Worm (Caenorhabditis elegans) whole organism, L1 larva: ENCODE results near the gene dmsr-13.

Experiments
- C04F5.9 ChIP-seq: sonication (generic microtip); optimal IDR thresholded peaks from 2 replicates; lab custom pipeline; 2016; ENCODE audit warnings: missing genetic modification characterization, missing compliant biosample characterization
- C16A3.4 ChIP-seq: fragments of 150-350 bp; optimal IDR thresholded peaks from 2 replicates; lab custom pipeline; 2014; ENCODE audit warnings: missing biosample characterization, missing genetic modification characterization
- aha-1 ChIP-seq: fragments of 150-350 bp; optimal IDR thresholded peaks from 2 replicates; lab custom pipeline; 2014; ENCODE audit warnings: missing biosample characterization, missing genetic modification characterization
- dsc-1 ChIP-seq: sonication (generic microtip); optimal IDR thresholded peaks from 2 replicates; lab custom pipeline; 2016; ENCODE audit warnings: mild to moderate bottlenecking, missing genetic modification characterization, missing compliant biosample characterization
- efl-1 ChIP-seq, 4 experiments: fragments of 150-350 bp; optimal IDR thresholded peaks in 3 of 4; peaks in 1 of 4; 1 replicate in 1 of 4; 2 replicates in 3 of 4; lab custom pipeline; 2014; ENCODE audit warnings: missing biosample characterization in 2 of 4, missing genetic modification characterization in 2 of 4, missing genetic modification reagents in 2 of 4
- egl-13 ChIP-seq: sonication (generic microtip); optimal IDR thresholded peaks from 2 replicates; lab custom pipeline; 2016; ENCODE audit warnings: missing genotype, missing genetic modification reagents, missing genetic modification characterization, missing compliant biosample characterization
- elt-2 ChIP-seq: sonication (generic microtip); optimal IDR thresholded peaks from 2 replicates; lab custom pipeline; 2016; ENCODE audit warnings: missing genetic modification characterization, mild to moderate bottlenecking, inconsistent platforms, missing compliant biosample characterization, missing genetic modification reagents
- fkh-4 ChIP-seq: sonication (generic microtip); optimal IDR thresholded peaks from 2 replicates; lab custom pipeline; 2016; ENCODE audit warnings: missing compliant biosample characterization, missing genetic modification characterization, borderline replicate concordance
- fos-1 ChIP-seq: fragments of 150-350 bp; optimal IDR thresholded peaks from 2 replicates; lab custom pipeline; 2014; ENCODE audit warnings: missing biosample characterization, missing genetic modification characterization
- lin-14 ChIP-seq: fragments of 200-800 bp; sonication (Bioruptor generic); optimal IDR thresholded peaks from 2 replicates; lab custom pipeline; 2018; ENCODE audit warnings: mild to moderate bottlenecking, missing genetic modification characterization, moderate library complexity, missing compliant biosample characterization
- lsy-2 ChIP-seq, 2 experiments: fragments of 150-350 bp; optimal IDR thresholded peaks; 2 replicates each; lab custom pipeline; 2014; ENCODE audit warnings: missing biosample characterization in 2 of 2, missing genetic modification characterization in 2 of 2
- mep-1 ChIP-seq: fragments of 150-350 bp; optimal IDR thresholded peaks from 2 replicates; lab custom pipeline; 2014; ENCODE audit warnings: missing biosample characterization, missing genetic modification characterization
- nhr-19 ChIP-seq: fragments of 200-800 bp; sonication (Bioruptor generic); conservative IDR thresholded peaks from 2 replicates; pipeline ENCODE4 v1.3.6; 2022; ENCODE audit warnings: missing genetic modification characterization, missing compliant biosample characterization
- nhr-20 ChIP-seq: sonication (generic microtip); optimal IDR thresholded peaks from 2 replicates; lab custom pipeline; 2016; ENCODE audit warnings: mild to moderate bottlenecking, missing genetic modification characterization, missing compliant biosample characterization
- nhr-71 ChIP-seq: sonication (generic microtip); optimal IDR thresholded peaks from 2 replicates; lab custom pipeline; 2016; ENCODE audit warnings: mild to moderate bottlenecking, missing genetic modification characterization, moderate library complexity, missing compliant biosample characterization
- nhr-77 ChIP-seq: fragments of 150-350 bp; optimal IDR thresholded peaks from 2 replicates; lab custom pipeline; 2014; ENCODE audit warnings: missing biosample characterization, missing genetic modification characterization
- nhr-84 ChIP-seq: sonication (generic microtip); optimal IDR thresholded peaks from 2 replicates; lab custom pipeline; 2017; ENCODE audit warnings: missing biosample characterization, missing genetic modification characterization
- nhr-85 ChIP-seq: sonication (generic microtip); peaks from one replicate; lab custom pipeline; 2016; ENCODE audit warnings: missing genetic modification characterization, inconsistent platforms, missing compliant biosample characterization
- nhr-90 ChIP-seq: sonication (generic microtip); optimal IDR thresholded peaks from 2 replicates; lab custom pipeline; 2016; ENCODE audit warnings: mild to moderate bottlenecking, missing genetic modification characterization, missing compliant biosample characterization; ENCODE audit not compliant: poor library complexity
- pag-3 ChIP-seq: sonication (generic microtip); optimal IDR thresholded peaks from 2 replicates; lab custom pipeline; 2017; ENCODE audit warnings: missing genetic modification characterization, mild to moderate bottlenecking, missing compliant biosample characterization, antibody characterized with exemption, borderline replicate concordance; ENCODE audit not compliant: insufficient read depth
- pqm-1 ChIP-seq: sonication (generic microtip); optimal IDR thresholded peaks from 3 replicates; lab custom pipeline; 2017; ENCODE audit warnings: missing biosample characterization, missing genetic modification characterization
- rnt-1 ChIP-seq: sonication (generic microtip); optimal IDR thresholded peaks from 2 replicates; lab custom pipeline; 2016; ENCODE audit warnings: mild to moderate bottlenecking, missing genetic modification characterization, moderate library complexity, missing compliant biosample characterization
- snpc-4 ChIP-seq: fragments of 150-350 bp; optimal IDR thresholded peaks from 2 replicates; lab custom pipeline; 2014; ENCODE audit warnings: missing biosample characterization, missing genetic modification characterization
- snu-23 ChIP-seq: sonication (generic microtip); optimal IDR thresholded peaks from 2 replicates; lab custom pipeline; 2016; ENCODE audit warnings: missing genetic modification characterization, missing compliant biosample characterization
- sup-37 ChIP-seq: fragments of 200-800 bp; sonication (Bioruptor generic); optimal IDR thresholded peaks from 2 replicates; lab custom pipeline; 2018; ENCODE audit warnings: mild to moderate bottlenecking, missing genetic modification characterization, missing compliant biosample characterization
- swsn-7 ChIP-seq: sonication (generic microtip); optimal IDR thresholded peaks from 2 replicates; lab custom pipeline; 2016; ENCODE audit warnings: missing genetic modification characterization, missing compliant biosample characterization
- unc-130 ChIP-seq: fragments of 150-350 bp; optimal IDR thresholded peaks from 2 replicates; lab custom pipeline; 2017; ENCODE audit warnings: missing biosample characterization, missing genetic modification characterization, inconsistent platforms

Gene dmsr-13

DNA sequence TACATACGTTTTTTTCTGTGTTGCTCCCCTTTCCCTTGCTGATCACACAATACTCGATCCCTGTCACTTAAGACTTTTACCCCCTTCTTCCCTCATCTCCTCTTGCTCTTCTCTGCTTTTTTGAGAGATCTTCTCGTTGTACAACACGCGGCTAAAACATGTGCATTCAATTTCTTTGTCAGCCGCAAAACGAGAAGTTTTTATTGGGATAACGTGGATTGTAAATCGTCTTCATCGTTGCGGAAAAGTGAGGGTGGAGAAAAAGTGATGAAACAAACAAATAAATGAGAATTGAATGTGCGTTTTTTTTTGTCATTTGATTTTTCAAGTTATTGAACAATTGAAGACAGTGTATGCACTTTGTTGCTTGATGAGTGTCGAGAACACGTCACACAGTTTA is 50.3 kb downstream of the dmsr-13 start (continued):
- TF ChIP-seq pag-3 (tag; lab: Kevin White, UChicago) (no peak), snu-23 (GFP tag; lab: Kevin White, UChicago) (peak; percentile 21), unc-130 (no peak), nhr-90 (tag; lab: Kevin White, UChicago) (no peak), elt-2 (no peak), fos-1 (tag; lab: Kevin White, UChicago) (no peak), aha-1 (tag; lab: Kevin White, UChicago) (no peak), nhr-71 (tag; lab: Kevin White, UChicago) (no peak)
- TF ChIP-seq, all 84 proteins: peak for 5

- peak; percentile 80 for TF ChIP-seq nhr-71 (tag; lab: Kevin White, UChicago)
- no peak for TF ChIP-seq nhr-77 (tag; lab: Kevin White, UChicago)
- no peak for TF ChIP-seq efl-1 (optimal IDR thresholded peaks at IDR 0.05; lab: Kevin White, UChicago)
- peak in 1 of 2 experiments; percentile 11 for TF ChIP-seq efl-1 (GFP tag; optimal IDR thresholded peaks at IDR 0.05 in 1 of 2; lab: Kevin White, UChicago)
- TF ChIP-seq mep-1 (tag; lab: Kevin White, UChicago) = peak; percentile 13
- TF ChIP-seq lsy-2 (tag; optimal IDR thresholded peaks at IDR 0.05; lab: Kevin White, UChicago) = peak in 1 of 2 experiments; percentile 28
- TF ChIP-seq nhr-20 (tag; lab: Kevin White, UChicago) = peak; percentile 17
- TF ChIP-seq dsc-1 (tag; lab: Kevin White, UChicago) = peak; percentile 63
- TF ChIP-seq elt-2 = no peak
- no peak for TF ChIP-seq C04F5.9
- peak; percentile 46 for TF ChIP-seq sup-37 (GFP tag; lab: Kevin White, UChicago)
- TF ChIP-seq nhr-85 (tag; lab: Kevin White, UChicago) = peak; percentile 35
- peak; percentile 76 for TF ChIP-seq rnt-1 (tag; lab: Kevin White, UChicago)
- no peak for TF ChIP-seq pqm-1
- no peak for TF ChIP-seq snpc-4 (tag; lab: Kevin White, UChicago)
- no peak for TF ChIP-seq C16A3.4 (tag; lab: Kevin White, UChicago)
- no peak for TF ChIP-seq swsn-7
- peak; percentile 49 for TF ChIP-seq snu-23 (GFP tag; lab: Kevin White, UChicago)
- TF ChIP-seq egl-13 (tag; lab: Kevin White, UChicago) = no peak
- no peak for TF ChIP-seq nhr-84 (tag; lab: Kevin White, UChicago)
- peak; percentile 22 for TF ChIP-seq fkh-4 (tag; lab: Kevin White, UChicago)
- peak; percentile 54 for TF ChIP-seq unc-130
- TF ChIP-seq lin-14 = peak; percentile 83
- TF ChIP-seq nhr-19 (GFP tag; lab: Robert Waterston, UW) = peak; percentile 52
- peak; percentile 97 for TF ChIP-seq pag-3 (tag; lab: Kevin White, UChicago)
These were observed 51.2 kb downstream of the dmsr-13 start, which contains the start of the genes T25F10.1 and clik-1 for ce11 chrV:6768452-6768929. Gene T25F10.1 (plus strand): TSS chrV:6768502. Gene clik-1 (minus strand): TSS chrV:6768732.
